Worm (Caenorhabditis elegans): ENCODE measurements around the gene ZK54.3.

DNA sequence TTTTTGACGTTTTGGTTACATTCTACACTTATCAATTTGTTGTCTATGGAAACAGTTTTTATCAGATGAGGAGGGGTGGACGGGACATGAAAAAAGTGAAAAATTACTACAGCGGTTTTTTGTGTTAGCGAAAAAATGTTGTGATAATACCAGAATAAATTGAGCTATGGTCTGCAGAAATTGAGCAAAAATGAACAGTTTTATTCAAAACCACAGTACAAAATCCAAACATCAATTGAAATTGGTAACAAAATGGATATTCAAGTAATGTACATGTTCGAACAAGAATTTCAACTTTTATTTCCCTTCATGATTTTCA is 42.3 kb downstream of the ZK54.3 start:
- no peak for TF ChIP-seq lsy-2 (tag; optimal IDR thresholded peaks at IDR 0.05)
- no peak for TF ChIP-seq jun-1 (tag; optimal IDR thresholded peaks at IDR 0.05)
- no peak for TF ChIP-seq fos-1 (tag; optimal IDR thresholded peaks at IDR 0.05)
- no peak for TF ChIP-seq mdl-1 (tag; optimal IDR thresholded peaks at IDR 0.05)
- TF ChIP-seq ces-1 (GFP tag; optimal IDR thresholded peaks at IDR 0.05), result no peak
- TF ChIP-seq T26A8.4 (GFP tag; IDR thresholded peaks at IDR 0.05), result no peak
